Fruit fly (Drosophila melanogaster) whole organism, embryonic: ENCODE results near the gene LysRS.

Source experiments
- Ada2b ChIP-seq: fragments of 200-800 bp; sonication (Bioruptor generic); IDR thresholded peaks from 2 replicates; pipeline ENCODE4 v1.3.6; 2022; ENCODE audit warnings: missing biosample characterization, missing genetic modification characterization
- Asciz ChIP-seq: fragments of 200-800 bp; sonication (Bioruptor generic); optimal IDR thresholded peaks from 2 replicates; lab custom pipeline; 2017; ENCODE audit warnings: missing biosample characterization, mild to moderate bottlenecking, missing genetic modification characterization, missing genetic modification reagents
- CG10979 ChIP-seq: fragments of 200-800 bp; sonication (Bioruptor generic); optimal IDR thresholded peaks from 2 replicates; lab custom pipeline; 2018; ENCODE audit warnings: missing biosample characterization, mild to moderate bottlenecking, missing genetic modification characterization, moderate library complexity
- CG11093 ChIP-seq: fragments of 200-800 bp; sonication (Bioruptor generic); IDR thresholded peaks from 3 replicates; pipeline ENCODE4 v1.3.6; 2022; ENCODE audit warnings: missing biosample characterization, missing genetic modification characterization
- CG11456 ChIP-seq: fragments of 200-800 bp; sonication (Bioruptor generic); IDR thresholded peaks from 3 replicates; pipeline ENCODE4 v1.3.6; 2022; ENCODE audit warnings: missing biosample characterization, missing genetic modification characterization
- CG12769 ChIP-seq: fragments of 200-800 bp; sonication (Bioruptor generic); optimal IDR thresholded peaks from 2 replicates; lab custom pipeline; 2019; ENCODE audit warnings: missing biosample characterization, mild to moderate bottlenecking, missing genetic modification characterization, moderate library complexity
- CG13287 ChIP-seq: fragments of 200-800 bp; sonication (Bioruptor generic); IDR thresholded peaks from 2 replicates; pipeline ENCODE4 v1.3.6; 2022; ENCODE audit warnings: missing biosample characterization, missing genetic modification characterization; ENCODE audit not compliant: partially characterized antibody
- CG1647 ChIP-seq: fragments of 200-800 bp; sonication (Bioruptor generic); optimal IDR thresholded peaks from 3 replicates; lab custom pipeline; 2016; ENCODE audit warnings: missing biosample characterization, missing genetic modification characterization
- CG17568 ChIP-seq: fragments of 200-800 bp; sonication (Bioruptor generic); optimal IDR thresholded peaks from 2 replicates; lab custom pipeline; 2018; ENCODE audit warnings: missing biosample characterization, mild to moderate bottlenecking, missing genetic modification characterization, moderate library complexity
- CG18262 ChIP-seq: fragments of 200-800 bp; optimal IDR thresholded peaks from 3 replicates; lab custom pipeline; 2019; ENCODE audit warnings: missing biosample characterization, mild to moderate bottlenecking, missing genetic modification characterization, moderate library complexity
- CG2199 ChIP-seq: fragments of 200-800 bp; sonication (Bioruptor generic); IDR thresholded peaks from 3 replicates; pipeline ENCODE4 v1.3.6; 2022; ENCODE audit warnings: missing biosample characterization, missing genetic modification characterization
- CG2889 ChIP-seq: fragments of 200-800 bp; sonication (Bioruptor generic); IDR thresholded peaks from 3 replicates; pipeline ENCODE4 v1.3.6; 2022; ENCODE audit warnings: missing biosample characterization, missing genetic modification characterization
- CG32532 ChIP-seq: fragments of 200-800 bp; sonication (Bioruptor generic); IDR thresholded peaks from 2 replicates; pipeline ENCODE4 v1.3.6; 2022; ENCODE audit warnings: missing biosample characterization, missing genetic modification characterization
- CG42726 ChIP-seq: fragments of 200-800 bp; sonication (Bioruptor generic); IDR thresholded peaks from 2 replicates; pipeline ENCODE4 v1.3.6; 2022; ENCODE audit warnings: missing biosample characterization, missing genetic modification characterization; ENCODE audit not compliant: partially characterized antibody
- CG6854 ChIP-seq: fragments of 200-800 bp; sonication (Bioruptor generic); optimal IDR thresholded peaks from 3 replicates; lab custom pipeline; 2017; ENCODE audit warnings: missing biosample characterization, mild to moderate bottlenecking, missing genetic modification characterization
- CG7271 ChIP-seq: fragments of 200-800 bp; sonication (Bioruptor generic); optimal IDR thresholded peaks from 2 replicates; lab custom pipeline; 2018; ENCODE audit warnings: missing biosample characterization, mild to moderate bottlenecking, missing genetic modification characterization, moderate library complexity
- CG8765 ChIP-seq: fragments of 200-800 bp; sonication (Bioruptor generic); IDR thresholded peaks from 2 replicates; pipeline ENCODE4 v1.3.6; 2022; ENCODE audit warnings: missing biosample characterization, missing genetic modification characterization
- CG9437 ChIP-seq: fragments of 200-800 bp; sonication (Bioruptor generic); optimal IDR thresholded peaks from 2 replicates; lab custom pipeline; 2018; ENCODE audit warnings: missing biosample characterization, mild to moderate bottlenecking, missing genetic modification characterization
- CrebB ChIP-seq: fragments of 200-800 bp; sonication (Bioruptor generic); optimal IDR thresholded peaks from 3 replicates; lab custom pipeline; 2018; ENCODE audit warnings: missing biosample characterization, mild to moderate bottlenecking, missing genetic modification characterization
- Dbx ChIP-seq: fragments of 200-800 bp; sonication (Bioruptor generic); IDR thresholded peaks from 3 replicates; pipeline ENCODE4 v1.3.6; 2022; ENCODE audit warnings: missing biosample characterization, missing genetic modification characterization
- Dll ChIP-seq: fragments of 200-800 bp; sonication (Bioruptor generic); IDR thresholded peaks from 4 replicates; pipeline ENCODE4 v1.3.6; 2022; ENCODE audit warnings: missing biosample characterization, missing genetic modification characterization; ENCODE audit not compliant: partially characterized antibody
- Doc2 ChIP-seq: fragments of 200-800 bp; sonication (Bioruptor generic); IDR thresholded peaks from 2 replicates; pipeline ENCODE4 v1.3.6; 2022; ENCODE audit warnings: missing biosample characterization, missing genetic modification characterization
- Fer3 ChIP-seq: fragments of 200-800 bp; sonication (Bioruptor generic); optimal IDR thresholded peaks from 2 replicates; lab custom pipeline; 2018; ENCODE audit warnings: missing biosample characterization, mild to moderate bottlenecking, missing genetic modification characterization, moderate library complexity
- H2.0 ChIP-seq: fragments of 200-800 bp; sonication (Bioruptor generic); IDR thresholded peaks from 2 replicates; pipeline ENCODE4 v1.3.6; 2022; ENCODE audit warnings: missing biosample characterization, missing genetic modification characterization
- HLHmδ ChIP-seq: fragments of 200-800 bp; sonication (Bioruptor generic); optimal IDR thresholded peaks from 2 replicates; lab custom pipeline; 2018; ENCODE audit warnings: missing biosample characterization, mild to moderate bottlenecking, missing genetic modification characterization, moderate library complexity
- HmgD ChIP-seq: fragments of 200-800 bp; sonication (Bioruptor generic); optimal IDR thresholded peaks from 3 replicates; lab custom pipeline; 2016; ENCODE audit warnings: missing biosample characterization, missing genetic modification characterization
- Meics ChIP-seq: fragments of 200-800 bp; sonication (Bioruptor generic); optimal IDR thresholded peaks from 2 replicates; lab custom pipeline; 2017; ENCODE audit warnings: missing biosample characterization, mild to moderate bottlenecking, missing genetic modification characterization
- Opbp ChIP-seq: fragments of 200-800 bp; sonication (Bioruptor generic); IDR thresholded peaks from 3 replicates; pipeline ENCODE4 v1.3.6; 2022; ENCODE audit warnings: missing biosample characterization, missing genetic modification characterization; ENCODE audit not compliant: partially characterized antibody
- ap ChIP-seq: fragments of 200-800 bp; sonication (Bioruptor generic); IDR thresholded peaks from 2 replicates; pipeline ENCODE4 v1.3.6; 2022; ENCODE audit warnings: missing biosample characterization, missing genetic modification characterization
- ara ChIP-seq: fragments of 200-800 bp; sonication (Bioruptor generic); IDR thresholded peaks from 2 replicates; pipeline ENCODE4 v1.3.6; 2022; ENCODE audit warnings: missing biosample characterization, missing genetic modification characterization
- ash1 ChIP-seq: fragments of 200-800 bp; sonication (Bioruptor generic); optimal IDR thresholded peaks from 2 replicates; lab custom pipeline; 2018; ENCODE audit warnings: missing biosample characterization, mild to moderate bottlenecking, missing genetic modification characterization
- cad ChIP-seq: fragments of >200 bp; optimal IDR thresholded peaks from 2 replicates; lab custom pipeline; 2017; ENCODE audit warnings: missing biosample characterization, missing genetic modification characterization
- chm ChIP-seq: fragments of 200-800 bp; sonication (Bioruptor generic); IDR thresholded peaks from 2 replicates; pipeline ENCODE4 v1.3.6; 2022; ENCODE audit warnings: missing biosample characterization, missing genetic modification characterization
- danr ChIP-seq: fragments of 200-800 bp; sonication (Bioruptor generic); IDR thresholded peaks from 2 replicates; pipeline ENCODE4 v1.3.6; 2022; ENCODE audit warnings: missing biosample characterization, missing genetic modification characterization
- dmrt99B ChIP-seq: fragments of 200-800 bp; sonication (Bioruptor generic); optimal IDR thresholded peaks from 2 replicates; lab custom pipeline; 2018; ENCODE audit warnings: missing biosample characterization, mild to moderate bottlenecking, missing genetic modification characterization, moderate library complexity
- grau ChIP-seq: fragments of 200-800 bp; optimal IDR thresholded peaks from 3 replicates; lab custom pipeline; 2019; ENCODE audit warnings: missing biosample characterization, mild to moderate bottlenecking, missing genetic modification characterization, moderate library complexity
- her ChIP-seq: fragments of 200-800 bp; sonication (Bioruptor generic); optimal IDR thresholded peaks from 2 replicates; lab custom pipeline; 2016; ENCODE audit warnings: missing biosample characterization, missing genetic modification characterization
- hkb ChIP-seq, 2 experiments: fragments of 200-800 bp in 1 of 2; fragments of >200 bp in 1 of 2; sonication (Bioruptor generic) in 1 of 2; IDR thresholded peaks in 1 of 2; optimal IDR thresholded peaks in 1 of 2; 2 replicates each; pipeline versions ENCODE4 v1.3.6 to Lab custom; 2017 to 2022; ENCODE audit warnings: missing biosample characterization in 1 of 2, missing genetic modification characterization in 1 of 2
- jumu ChIP-seq: fragments of 200-800 bp; sonication (Bioruptor generic); optimal IDR thresholded peaks from 3 replicates; lab custom pipeline; 2016; ENCODE audit warnings: missing biosample characterization, missing genetic modification characterization
- kay ChIP-seq: fragments of 200-800 bp; sonication (Bioruptor generic); optimal IDR thresholded peaks from 2 replicates; lab custom pipeline; 2016; ENCODE audit warnings: missing biosample characterization, missing genetic modification characterization
- knrl ChIP-seq: fragments of 200-800 bp; sonication (Bioruptor generic); IDR thresholded peaks from 3 replicates; pipeline ENCODE4 v1.3.6; 2022; ENCODE audit warnings: missing biosample characterization, missing genetic modification characterization; ENCODE audit not compliant: partially characterized antibody
- lab ChIP-seq: fragments of 200-800 bp; sonication (Bioruptor generic); optimal IDR thresholded peaks from 3 replicates; lab custom pipeline; 2017; ENCODE audit warnings: missing biosample characterization, missing genetic modification characterization, mild to moderate bottlenecking, moderate library complexity, missing genetic modification reagents
- lmd ChIP-seq: fragments of 200-800 bp; sonication (Bioruptor generic); IDR thresholded peaks from 2 replicates; pipeline ENCODE4 v1.3.6; 2022; ENCODE audit warnings: missing biosample characterization, missing genetic modification characterization
- mld ChIP-seq: fragments of 200-800 bp; sonication (Bioruptor generic); IDR thresholded peaks from 3 replicates; pipeline ENCODE4 v1.3.6; 2022; ENCODE audit warnings: missing biosample characterization, missing genetic modification characterization; ENCODE audit not compliant: partially characterized antibody
- shn ChIP-seq: fragments of 200-800 bp; sonication (Bioruptor generic); optimal IDR thresholded peaks from 3 replicates; lab custom pipeline; 2016; ENCODE audit warnings: missing biosample characterization, missing genetic modification characterization
- sr ChIP-seq: fragments of 200-800 bp; sonication (Bioruptor generic); IDR thresholded peaks from 3 replicates; pipeline ENCODE4 v1.3.6; 2022; ENCODE audit warnings: missing biosample characterization, missing genetic modification characterization
- tna ChIP-seq: fragments of 200-800 bp; sonication (Bioruptor generic); IDR thresholded peaks from 2 replicates; pipeline ENCODE4 v1.3.6; 2022; ENCODE audit warnings: missing biosample characterization, missing genetic modification characterization; ENCODE audit not compliant: partially characterized antibody
- vvl ChIP-seq: fragments of 200-800 bp; sonication (Bioruptor generic); IDR thresholded peaks from 2 replicates; pipeline ENCODE4 v1.3.6; 2022; ENCODE audit warnings: missing biosample characterization, missing genetic modification characterization
- yki ChIP-seq: fragments of >200 bp; optimal IDR thresholded peaks from 3 replicates; lab custom pipeline; 2018
- zfh2 ChIP-seq: fragments of 200-800 bp; sonication (Bioruptor generic); optimal IDR thresholded peaks from 2 replicates; lab custom pipeline; 2016; ENCODE audit warnings: missing biosample characterization, missing genetic modification characterization

Gene LysRS

DNA sequence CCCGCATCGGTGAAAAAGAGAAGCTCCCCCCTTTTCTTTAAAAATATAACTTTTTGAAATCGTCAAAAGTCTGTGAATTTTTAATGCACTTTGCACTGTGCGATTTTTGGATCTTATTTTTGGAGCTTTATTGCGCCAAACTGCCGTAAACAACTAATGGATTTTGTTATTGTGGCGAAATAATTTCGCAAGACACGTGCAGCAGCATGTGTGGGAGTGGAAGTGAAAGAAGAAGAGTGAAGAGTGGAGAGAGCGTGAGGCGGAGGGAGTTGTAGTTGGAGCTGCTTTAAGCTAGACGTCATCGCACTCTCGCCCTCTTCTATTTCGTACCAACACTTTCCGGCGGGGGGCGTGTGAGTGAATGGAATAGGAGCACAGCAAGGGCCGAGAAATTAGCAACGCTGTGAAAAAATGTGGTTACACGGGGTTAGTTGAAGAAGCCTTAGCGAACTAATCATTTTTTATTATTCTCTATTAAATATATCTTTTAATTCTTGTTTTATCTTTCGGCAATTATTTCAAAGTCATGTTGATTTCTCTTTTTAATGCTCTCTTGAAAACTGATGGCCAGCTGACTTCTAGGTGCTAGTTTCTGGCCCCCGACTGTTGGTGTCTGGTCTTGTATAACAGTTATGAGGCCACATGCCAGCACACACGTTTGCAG lies 25.1 kb downstream of the LysRS start (continued):
- TF ChIP-seq Ada2b (peak; percentile 89), CG18262 (peak; percentile 95), CG11456 (peak; percentile 90), lab (GFP tag; lab: Kevin White, UChicago) (peak; percentile 98), CG2199 (GFP tag; lab: Robert Waterston, UW) (peak; percentile 46; the same call in 1 of the 3 replicates), CG1647 (peak; percentile 31), zfh2 (GFP tag; lab: Kevin White, UChicago) (peak; percentile 70), knrl (GFP tag; lab: Robert Waterston, UW) (no peak), her (GFP tag; lab: Kevin White, UChicago) (peak; percentile 45), ap (peak; percentile 91), Fer3 (tag; lab: Kevin White, UChicago) (peak; percentile 93), sr (GFP tag; lab: Robert Waterston, UW) (peak; percentile 64; the same call in 2 of the 3 replicates), Dll (GFP tag; lab: Robert Waterston, UW) (no peak), lmd (peak; percentile 95), CG9437 (GFP tag; lab: Kevin White, UChicago) (peak; percentile 89), mld (no peak), CG13287 (GFP tag; lab: Robert Waterston, UW) (no peak), CG6854 (GFP tag; lab: Kevin White, UChicago) (peak; percentile 94), yki (lab: Kevin White, UChicago) (no peak), CG42726 (GFP tag; lab: Robert Waterston, UW) (no peak), CG7271 (peak; percentile 61), HLHmδ (GFP tag; lab: Kevin White, UChicago) (no peak), cad (GFP tag; lab: Kevin White, UChicago) (no peak), Meics (GFP tag; lab: Kevin White, UChicago) (peak; percentile 96), dmrt99B (tag; lab: Kevin White, UChicago) (peak; percentile 97), tna (GFP tag; lab: Robert Waterston, UW) (no peak), ash1 (GFP tag; lab: Kevin White, UChicago) (peak; percentile 21), shn (peak; percentile 17), Opbp (no peak), Dbx (GFP tag; lab: Robert Waterston, UW) (peak; percentile 92), ara (GFP tag; lab: Robert Waterston, UW) (peak; percentile 89), jumu (peak; percentile 63), Doc2 (GFP tag; lab: Robert Waterston, UW) (peak; percentile 59; the same call in 1 of the 2 replicates), Asciz (GFP tag; lab: Kevin White, UChicago) (peak; percentile 94), CG32532 (GFP tag; lab: Robert Waterston, UW) (peak; percentile 96), HmgD (GFP tag; lab: Kevin White, UChicago) (no peak), hkb (optimal IDR thresholded peaks at IDR 0.05; lab: Kevin White, UChicago) (no peak), hkb (GFP tag; IDR thresholded peaks at IDR 0.05; lab: Robert Waterston, UW) (peak; percentile 96)

DNA sequence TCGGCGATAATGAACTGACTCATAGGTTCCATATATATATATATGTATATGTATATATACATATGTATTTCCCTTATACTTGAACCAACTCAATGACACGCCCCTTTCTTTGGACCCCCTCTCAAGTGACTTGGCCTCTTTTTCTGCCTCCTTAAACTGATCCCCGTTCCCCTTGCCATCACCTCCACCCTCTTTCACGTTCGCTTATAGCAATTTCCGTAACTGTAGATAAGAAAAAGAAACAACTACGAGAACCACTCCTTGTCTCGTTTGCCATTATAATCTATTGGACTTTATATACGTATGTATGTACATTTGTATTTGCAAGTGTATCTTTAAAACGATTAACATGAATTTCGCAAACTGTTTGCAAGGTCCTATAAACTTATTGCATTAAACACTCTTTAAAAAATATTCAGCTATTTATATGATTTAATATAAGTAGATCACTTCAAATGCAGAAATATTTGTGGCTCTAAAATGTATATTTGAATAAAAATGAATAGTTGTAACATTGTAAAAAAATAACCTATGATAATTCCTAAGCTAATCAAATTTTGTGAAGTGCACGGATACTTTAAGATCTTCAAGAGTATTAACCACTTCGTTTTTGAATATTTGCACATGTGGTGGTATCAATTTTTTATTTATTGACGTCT lies 25.9 kb downstream of the LysRS start:
- TF ChIP-seq H2.0 (GFP tag; lab: Robert Waterston, UW) = no peak
- TF ChIP-seq CG42726 (GFP tag; lab: Robert Waterston, UW) = no peak
- TF ChIP-seq CG11093 = no peak
- no peak for TF ChIP-seq kay
- TF ChIP-seq CG17568 (GFP tag; lab: Kevin White, UChicago) = no peak
- peak; percentile 24 for TF ChIP-seq CG12769
- no peak for TF ChIP-seq CrebB (tag; lab: Kevin White, UChicago)
- TF ChIP-seq grau (tag; lab: Kevin White, UChicago) = peak; percentile 63
- no peak for TF ChIP-seq CG10979 (tag; lab: Kevin White, UChicago)
- TF ChIP-seq chm (GFP tag; lab: Robert Waterston, UW) = no peak
- TF ChIP-seq CG8765 (GFP tag; lab: Robert Waterston, UW) = no peak
- TF ChIP-seq CG2889 (GFP tag; lab: Robert Waterston, UW) = no peak
- TF ChIP-seq vvl (GFP tag; lab: Robert Waterston, UW) = no peak
- TF ChIP-seq danr = no peak
